Fruit fly (Drosophila melanogaster) whole organism, embryonic: ENCODE data around the gene CG10038.
A peak's percentile ranks its signal among the peaks of the same experiment; 100 is the strongest.

Experiments
- Atf-2 ChIP-seq: fragments of 200-800 bp; sonication (Bioruptor generic); optimal IDR thresholded peaks from 2 replicates; lab custom pipeline; 2016; ENCODE audit warnings: missing biosample characterization, missing genetic modification characterization
- Atf6 ChIP-seq: fragments of 200-800 bp; sonication (Bioruptor generic); IDR thresholded peaks from 2 replicates; pipeline ENCODE4 v1.3.6; 2022; ENCODE audit warnings: missing biosample characterization, missing genetic modification characterization
- Bteb2 ChIP-seq: fragments of 200-800 bp; sonication (Bioruptor generic); optimal IDR thresholded peaks from 2 replicates; lab custom pipeline; 2016; ENCODE audit warnings: missing biosample characterization, missing genetic modification characterization
- CG1024 ChIP-seq: fragments of 200-800 bp; sonication (Bioruptor generic); IDR thresholded peaks from 2 replicates; pipeline ENCODE4 v1.3.6; 2022; ENCODE audit warnings: missing biosample characterization, missing genetic modification characterization
- CG11093 ChIP-seq: fragments of 200-800 bp; sonication (Bioruptor generic); IDR thresholded peaks from 3 replicates; pipeline ENCODE4 v1.3.6; 2022; ENCODE audit warnings: missing biosample characterization, missing genetic modification characterization
- CG11695 ChIP-seq: fragments of 200-800 bp; sonication (Bioruptor generic); IDR thresholded peaks from 3 replicates; pipeline ENCODE4 v1.3.6; 2022; ENCODE audit warnings: missing biosample characterization, missing genetic modification characterization
- CG12769 ChIP-seq: fragments of 200-800 bp; sonication (Bioruptor generic); optimal IDR thresholded peaks from 2 replicates; lab custom pipeline; 2019; ENCODE audit warnings: missing biosample characterization, mild to moderate bottlenecking, missing genetic modification characterization, moderate library complexity
- CG13624 ChIP-seq: fragments of 200-800 bp; sonication (Bioruptor generic); optimal IDR thresholded peaks from 2 replicates; lab custom pipeline; 2016; ENCODE audit warnings: missing biosample characterization, missing genetic modification characterization
- CG14050 ChIP-seq: fragments of 200-800 bp; sonication (Bioruptor generic); IDR thresholded peaks from 3 replicates; pipeline ENCODE4 v1.3.6; 2022; ENCODE audit warnings: missing biosample characterization, missing genetic modification characterization
- CG14965 ChIP-seq: fragments of 200-800 bp; sonication (Bioruptor generic); optimal IDR thresholded peaks from 2 replicates; lab custom pipeline; 2016; ENCODE audit warnings: missing biosample characterization, missing genetic modification characterization, borderline replicate concordance
- CG1832 ChIP-seq: fragments of 200-800 bp; sonication (Bioruptor generic); optimal IDR thresholded peaks from 2 replicates; lab custom pipeline; 2017; ENCODE audit warnings: missing biosample characterization, mild to moderate bottlenecking, missing genetic modification characterization, inconsistent platforms
- CG4328 ChIP-seq: fragments of 200-800 bp; sonication (Bioruptor generic); optimal IDR thresholded peaks from 3 replicates; lab custom pipeline; 2017; ENCODE audit warnings: missing biosample characterization, missing genetic modification reagents, missing genetic modification characterization
- CG43689 ChIP-seq: fragments of 200-800 bp; sonication (Bioruptor generic); IDR thresholded peaks from 2 replicates; pipeline ENCODE4 v1.3.6; 2022; ENCODE audit warnings: missing biosample characterization, missing genetic modification characterization
- CG4730 ChIP-seq: fragments of 200-800 bp; sonication (Bioruptor generic); IDR thresholded peaks from 2 replicates; pipeline ENCODE4 v1.3.6; 2022; ENCODE audit warnings: missing biosample characterization, missing genetic modification characterization
- CG6683 ChIP-seq: fragments of 200-800 bp; sonication (Bioruptor generic); optimal IDR thresholded peaks from 2 replicates; lab custom pipeline; 2017; ENCODE audit warnings: missing biosample characterization, mild to moderate bottlenecking, missing genetic modification characterization, missing genetic modification reagents
- CG7357 ChIP-seq: fragments of 200-800 bp; sonication (Bioruptor generic); IDR thresholded peaks from 3 replicates; pipeline ENCODE4 v1.3.6; 2022; ENCODE audit warnings: missing biosample characterization, missing genetic modification characterization
- CG7786 ChIP-seq: fragments of 200-800 bp; sonication (Bioruptor generic); optimal IDR thresholded peaks from 2 replicates; lab custom pipeline; 2016; ENCODE audit warnings: missing biosample characterization, missing genetic modification characterization
- CG8924 ChIP-seq: fragments of 200-800 bp; optimal IDR thresholded peaks from 3 replicates; lab custom pipeline; 2019; ENCODE audit warnings: missing biosample characterization, mild to moderate bottlenecking, missing genetic modification characterization, moderate library complexity
- CG9817 ChIP-seq: fragments of 200-800 bp; sonication (Bioruptor generic); optimal IDR thresholded peaks from 2 replicates; lab custom pipeline; 2018; ENCODE audit warnings: missing biosample characterization, mild to moderate bottlenecking, missing genetic modification characterization, moderate library complexity
- Dad ChIP-seq: fragments of 200-800 bp; sonication (Bioruptor generic); optimal IDR thresholded peaks from 3 replicates; lab custom pipeline; 2016; ENCODE audit warnings: missing biosample characterization, missing genetic modification characterization
- Dip3 ChIP-seq: fragments of 200-800 bp; sonication (Bioruptor generic); optimal IDR thresholded peaks from 3 replicates; lab custom pipeline; 2016; ENCODE audit warnings: missing biosample characterization, missing genetic modification characterization
- Eip74EF ChIP-seq, 2 experiments: fragments of 200-800 bp in 1 of 2; fragments of >200 bp in 1 of 2; sonication (Bioruptor generic) in 1 of 2; optimal IDR thresholded peaks; 2 replicates each; lab custom pipeline; 2017 to 2019; ENCODE audit warnings: missing biosample characterization in 2 of 2, missing genetic modification characterization in 2 of 2, mild to moderate bottlenecking in 1 of 2, moderate library complexity in 1 of 2
- Hand ChIP-seq: fragments of 200-800 bp; sonication (Bioruptor generic); optimal IDR thresholded peaks from 2 replicates; lab custom pipeline; 2017; ENCODE audit warnings: mild to moderate bottlenecking, missing biosample characterization, missing genetic modification reagents, missing genetic modification characterization
- Hr39 ChIP-seq: fragments of >200 bp; optimal IDR thresholded peaks from 2 replicates; lab custom pipeline; 2017
- NK7.1 ChIP-seq: fragments of 200-800 bp; sonication (Bioruptor generic); optimal IDR thresholded peaks from 3 replicates; lab custom pipeline; 2016; ENCODE audit warnings: missing biosample characterization, missing genetic modification characterization
- Oaz ChIP-seq: fragments of 200-800 bp; sonication (Bioruptor generic); IDR thresholded peaks from 2 replicates; pipeline ENCODE4 v1.3.6; 2022; ENCODE audit warnings: missing biosample characterization, missing genetic modification characterization
- Trl ChIP-seq, 3 experiments: fragments of >200 bp in 2 of 3; fragments of 200-800 bp in 1 of 3; sonication (Bioruptor generic) in 1 of 3; optimal IDR thresholded peaks; 2 replicates in 1 of 3; 3 replicates in 2 of 3; lab custom pipeline; 2016 to 2017; ENCODE audit warnings: missing biosample characterization in 1 of 3, missing genetic modification characterization in 1 of 3
- abd-A ChIP-seq: fragments of 200-800 bp; sonication (Bioruptor generic); optimal IDR thresholded peaks from 3 replicates; lab custom pipeline; 2019; ENCODE audit warnings: missing biosample characterization, mild to moderate bottlenecking, missing genetic modification characterization, moderate library complexity
- ara ChIP-seq: fragments of 200-800 bp; sonication (Bioruptor generic); IDR thresholded peaks from 2 replicates; pipeline ENCODE4 v1.3.6; 2022; ENCODE audit warnings: missing biosample characterization, missing genetic modification characterization
- caup ChIP-seq: fragments of 200-800 bp; sonication (Bioruptor generic); optimal IDR thresholded peaks from 3 replicates; lab custom pipeline; 2017; ENCODE audit warnings: missing biosample characterization, mild to moderate bottlenecking, missing genetic modification characterization, moderate library complexity; ENCODE audit not compliant: severe bottlenecking
- ci ChIP-seq: fragments of 200-800 bp; sonication (Bioruptor generic); IDR thresholded peaks from 3 replicates; pipeline ENCODE4 v1.3.6; 2022; ENCODE audit warnings: missing biosample characterization, missing genetic modification characterization
- dan ChIP-seq: fragments of 200-800 bp; sonication (Bioruptor generic); IDR thresholded peaks from 2 replicates; pipeline ENCODE4 v1.3.6; 2022; ENCODE audit warnings: missing biosample characterization, missing genetic modification characterization
- dmrt11E ChIP-seq: fragments of 200-800 bp; sonication (Bioruptor generic); optimal IDR thresholded peaks from 3 replicates; lab custom pipeline; 2018; ENCODE audit warnings: missing biosample characterization, mild to moderate bottlenecking, missing genetic modification characterization, moderate library complexity
- eve ChIP-seq, 2 experiments: fragments of >200 bp; optimal IDR thresholded peaks; 2 replicates each; lab custom pipeline; 2017; ENCODE audit warnings: missing biosample characterization in 2 of 2, missing genetic modification characterization in 2 of 2
- fd64A ChIP-seq: fragments of 200-800 bp; sonication (Bioruptor generic); optimal IDR thresholded peaks from 3 replicates; lab custom pipeline; 2018; ENCODE audit warnings: missing biosample characterization, mild to moderate bottlenecking, missing genetic modification characterization
- fu2 ChIP-seq: fragments of 200-800 bp; sonication (Bioruptor generic); optimal IDR thresholded peaks from 2 replicates; lab custom pipeline; 2016; ENCODE audit warnings: missing biosample characterization, missing genetic modification characterization
- gfzf ChIP-seq: fragments of 200-800 bp; sonication (Bioruptor generic); optimal IDR thresholded peaks from 2 replicates; lab custom pipeline; 2016; ENCODE audit warnings: missing biosample characterization, mild to moderate bottlenecking, missing genetic modification characterization, moderate library complexity
- gsb ChIP-seq: fragments of 200-800 bp; sonication (Bioruptor generic); IDR thresholded peaks from 2 replicates; pipeline ENCODE4 v1.3.6; 2022; ENCODE audit warnings: missing biosample characterization, missing genetic modification characterization
- gt ChIP-seq: fragments of 200-800 bp; sonication (Bioruptor generic); IDR thresholded peaks from 2 replicates; pipeline ENCODE4 v1.3.6; 2022; ENCODE audit warnings: missing biosample characterization, missing genetic modification characterization
- her ChIP-seq: fragments of 200-800 bp; sonication (Bioruptor generic); optimal IDR thresholded peaks from 2 replicates; lab custom pipeline; 2016; ENCODE audit warnings: missing biosample characterization, missing genetic modification characterization
- inv ChIP-seq: fragments of 200-800 bp; sonication (Bioruptor generic); IDR thresholded peaks from 2 replicates; pipeline ENCODE4 v1.3.6; 2022; ENCODE audit warnings: missing biosample characterization, missing genetic modification characterization; ENCODE audit not compliant: partially characterized antibody
- jumu ChIP-seq: fragments of 200-800 bp; sonication (Bioruptor generic); optimal IDR thresholded peaks from 3 replicates; lab custom pipeline; 2016; ENCODE audit warnings: missing biosample characterization, missing genetic modification characterization
- maf-S ChIP-seq: fragments of 200-800 bp; sonication (Bioruptor generic); optimal IDR thresholded peaks from 2 replicates; lab custom pipeline; 2016; ENCODE audit warnings: missing biosample characterization, missing genetic modification characterization
- nerfin-2 ChIP-seq: fragments of 200-800 bp; sonication (Bioruptor generic); IDR thresholded peaks from 2 replicates; pipeline ENCODE4 v1.3.6; 2022; ENCODE audit warnings: missing biosample characterization, missing genetic modification characterization; ENCODE audit not compliant: partially characterized antibody
- prd ChIP-seq, 3 experiments: fragments of >200 bp in 2 of 3; fragments of 200-800 bp in 1 of 3; sonication (Bioruptor generic) in 1 of 3; optimal IDR thresholded peaks in 2 of 3; IDR thresholded peaks in 1 of 3; 2 replicates in 2 of 3; 3 replicates in 1 of 3; pipeline versions ENCODE4 v1.3.6 to Lab custom; 2017 to 2022; ENCODE audit warnings: missing biosample characterization in 1 of 3, missing genetic modification characterization in 1 of 3
- row ChIP-seq: fragments of 200-800 bp; sonication (Bioruptor generic); IDR thresholded peaks from 3 replicates; pipeline ENCODE4 v1.3.6; 2022; ENCODE audit warnings: missing biosample characterization, missing genetic modification characterization
- trh ChIP-seq: fragments of 200-800 bp; sonication (Bioruptor generic); optimal IDR thresholded peaks from 2 replicates; lab custom pipeline; 2016; ENCODE audit warnings: missing biosample characterization, missing genetic modification characterization
- tx ChIP-seq: fragments of 200-800 bp; sonication (Bioruptor generic); optimal IDR thresholded peaks from 2 replicates; lab custom pipeline; 2016; ENCODE audit warnings: missing biosample characterization, missing genetic modification characterization
- vvl ChIP-seq: fragments of 200-800 bp; sonication (Bioruptor generic); IDR thresholded peaks from 2 replicates; pipeline ENCODE4 v1.3.6; 2022; ENCODE audit warnings: missing biosample characterization, missing genetic modification characterization

CG10038 gene

DNA sequence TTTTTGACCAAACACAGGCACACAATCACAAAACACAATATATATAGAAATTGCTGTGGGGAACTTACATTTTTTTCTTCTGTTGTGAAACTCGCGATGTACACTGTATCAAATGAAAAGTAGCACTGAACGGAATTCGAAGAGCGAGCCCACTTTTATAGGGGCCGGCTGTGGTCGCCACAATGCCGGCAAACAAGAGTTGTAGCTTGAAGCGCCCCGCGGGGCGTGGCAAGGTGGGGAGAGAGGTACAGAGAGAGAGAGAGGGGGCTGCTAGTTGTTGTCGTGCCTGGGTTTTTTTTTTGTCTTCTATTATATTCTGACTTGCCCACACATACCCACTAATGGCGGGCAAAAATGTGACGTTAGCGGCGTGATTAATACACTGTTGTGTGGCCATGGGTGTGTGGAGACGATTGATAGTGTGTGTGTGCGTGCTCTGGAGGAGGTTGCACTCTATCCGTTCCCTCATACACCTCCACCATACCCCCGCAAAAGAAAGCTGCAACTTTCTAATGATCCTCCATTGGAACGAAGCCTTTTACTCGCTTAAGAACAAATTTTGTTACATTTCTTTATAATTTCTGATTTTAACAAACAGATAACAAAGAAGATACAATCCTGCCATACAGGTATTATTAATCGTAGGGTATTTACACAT, 18.8 kb upstream of the CG10038 start, which contains the start of gene GstD1 (continued):
- TF ChIP-seq Eip74EF (GFP tag; optimal IDR thresholded peaks at IDR 0.05; lab: Kevin White, UChicago) (peak in 1 of 2 experiments; percentile 9), prd (optimal IDR thresholded peaks at IDR 0.05; lab: Kevin White, UChicago) (no peak), prd (GFP tag; IDR thresholded peaks at IDR 0.05; lab: Robert Waterston, UW) (peak; percentile 35; the same call in 1 of the 3 replicates), CG11093 (GFP tag; lab: Robert Waterston, UW) (no peak), Atf6 (peak; percentile 43; the same call in 1 of the 2 replicates), jumu (GFP tag; lab: Kevin White, UChicago) (peak; percentile 39), NK7.1 (peak; percentile 33), caup (peak; percentile 28), maf-S (no peak), CG1832 (GFP tag; lab: Kevin White, UChicago) (no peak), Oaz (no peak), dmrt11E (no peak), CG7357 (no peak), Hr39 (lab: Kevin White, UChicago) (no peak), fu2 (GFP tag; lab: Kevin White, UChicago) (peak; percentile 26), CG1024 (GFP tag; lab: Robert Waterston, UW) (no peak), CG8924 (tag; lab: Kevin White, UChicago) (peak; percentile 46), abd-A (tag; lab: Kevin White, UChicago) (no peak), fd64A (no peak), CG11695 (0 out of 3 replicates have a peak, but pooled peaks have one; percentile 10), dan (no peak), CG4730 (GFP tag; lab: Robert Waterston, UW) (no peak), vvl (GFP tag; lab: Robert Waterston, UW) (peak; percentile 44; the same call in 1 of the 2 replicates), row (GFP tag; lab: Robert Waterston, UW) (peak; percentile 64), CG7786 (GFP tag; lab: Kevin White, UChicago) (peak; percentile 26), nerfin-2 (no peak), CG14965 (GFP tag; lab: Kevin White, UChicago) (no peak), eve (GFP tag; optimal IDR thresholded peaks at IDR 0.05; lab: Kevin White, UChicago) (no peak), CG9817 (peak; percentile 30), Hand (no peak), tx (GFP tag; lab: Kevin White, UChicago) (no peak), CG13624 (GFP tag; lab: Kevin White, UChicago) (peak; percentile 21), CG12769 (peak; percentile 55), Dip3 (GFP tag; lab: Kevin White, UChicago) (peak; percentile 58), Bteb2 (GFP tag; lab: Kevin White, UChicago) (no peak), gt (GFP tag; lab: Robert Waterston, UW) (no peak), ci (GFP tag; lab: Robert Waterston, UW) (peak; percentile 63; the same call in 2 of the 3 replicates), ara (GFP tag; lab: Robert Waterston, UW) (no peak), Dad (GFP tag; lab: Kevin White, UChicago) (no peak), CG6683 (GFP tag; lab: Kevin White, UChicago) (no peak), CG4328 (GFP tag; lab: Kevin White, UChicago) (no peak), Trl (optimal IDR thresholded peaks at IDR 0.05; lab: Kevin White, UChicago) (peak; percentile 69 to 83), Trl (GFP tag; optimal IDR thresholded peaks at IDR 0.05; lab: Kevin White, UChicago) (peak; percentile 33), CG14050 (GFP tag; lab: Robert Waterston, UW) (no peak), gsb (GFP tag; lab: Robert Waterston, UW) (no peak), her (GFP tag; lab: Kevin White, UChicago) (peak; percentile 39), gfzf (GFP tag; lab: Kevin White, UChicago) (no peak), trh (no peak), Atf-2 (GFP tag; lab: Kevin White, UChicago) (no peak), CG43689 (GFP tag; lab: Robert Waterston, UW) (no peak), inv (GFP tag; lab: Robert Waterston, UW) (peak; percentile 45; the same call in 1 of the 2 replicates)
